Fruit fly (Drosophila melanogaster) whole organism, embryonic: ENCODE results near the gene CG7239.

Experiments
- Aef1 ChIP-seq: fragments of 200-800 bp; sonication (Bioruptor generic); IDR thresholded peaks from 3 replicates; pipeline ENCODE4 v1.3.6; 2022; ENCODE audit warnings: missing biosample characterization, missing genetic modification characterization
- CG10366 ChIP-seq: fragments of 200-800 bp; sonication (Bioruptor generic); IDR thresholded peaks from 2 replicates; pipeline ENCODE4 v1.3.6; 2022; ENCODE audit warnings: missing biosample characterization, missing genetic modification characterization
- CG12769 ChIP-seq: fragments of 200-800 bp; sonication (Bioruptor generic); optimal IDR thresholded peaks from 2 replicates; lab custom pipeline; 2019; ENCODE audit warnings: missing biosample characterization, mild to moderate bottlenecking, missing genetic modification characterization, moderate library complexity
- CG13287 ChIP-seq: fragments of 200-800 bp; sonication (Bioruptor generic); IDR thresholded peaks from 2 replicates; pipeline ENCODE4 v1.3.6; 2022; ENCODE audit warnings: missing biosample characterization, missing genetic modification characterization; ENCODE audit not compliant: partially characterized antibody
- CG13424 ChIP-seq: fragments of 200-800 bp; sonication (Bioruptor generic); optimal IDR thresholded peaks from 2 replicates; lab custom pipeline; 2019; ENCODE audit warnings: missing biosample characterization, mild to moderate bottlenecking, missing genetic modification characterization, moderate library complexity
- CG14860 ChIP-seq: fragments of 200-800 bp; sonication (Bioruptor generic); IDR thresholded peaks from 3 replicates; pipeline ENCODE4 v1.3.6; 2022; ENCODE audit warnings: missing biosample characterization, missing genetic modification characterization; ENCODE audit not compliant: partially characterized antibody
- CG17359 ChIP-seq: fragments of 200-800 bp; sonication (Bioruptor generic); optimal IDR thresholded peaks from 3 replicates; lab custom pipeline; 2018; ENCODE audit warnings: missing biosample characterization, mild to moderate bottlenecking, missing genetic modification characterization, moderate library complexity
- CG2889 ChIP-seq: fragments of 200-800 bp; sonication (Bioruptor generic); IDR thresholded peaks from 3 replicates; pipeline ENCODE4 v1.3.6; 2022; ENCODE audit warnings: missing biosample characterization, missing genetic modification characterization
- CG3281 ChIP-seq: fragments of 200-800 bp; sonication (Bioruptor generic); optimal IDR thresholded peaks from 3 replicates; lab custom pipeline; 2017; ENCODE audit warnings: missing biosample characterization, mild to moderate bottlenecking, missing genetic modification characterization
- CG3407 ChIP-seq: fragments of 200-800 bp; sonication (Bioruptor generic); optimal IDR thresholded peaks from 2 replicates; lab custom pipeline; 2018; ENCODE audit warnings: missing biosample characterization, mild to moderate bottlenecking, missing genetic modification characterization
- CG3838 ChIP-seq: fragments of 200-800 bp; sonication (Bioruptor generic); optimal IDR thresholded peaks from 3 replicates; lab custom pipeline; 2016; ENCODE audit warnings: missing biosample characterization, missing genetic modification characterization
- CG4328 ChIP-seq: fragments of 200-800 bp; sonication (Bioruptor generic); optimal IDR thresholded peaks from 3 replicates; lab custom pipeline; 2017; ENCODE audit warnings: missing biosample characterization, missing genetic modification reagents, missing genetic modification characterization
- CG5180 ChIP-seq: fragments of 200-800 bp; sonication (Bioruptor generic); optimal IDR thresholded peaks from 3 replicates; lab custom pipeline; 2017; ENCODE audit warnings: missing biosample characterization, missing genetic modification characterization, mild to moderate bottlenecking, moderate library complexity, missing genetic modification reagents
- CG5953 ChIP-seq: fragments of 200-800 bp; sonication (Bioruptor generic); IDR thresholded peaks from 2 replicates; pipeline ENCODE4 v1.3.6; 2022; ENCODE audit warnings: missing biosample characterization, missing genetic modification characterization
- CG7786 ChIP-seq: fragments of 200-800 bp; sonication (Bioruptor generic); optimal IDR thresholded peaks from 2 replicates; lab custom pipeline; 2016; ENCODE audit warnings: missing biosample characterization, missing genetic modification characterization
- CG7928 ChIP-seq: fragments of 200-800 bp; sonication (Bioruptor generic); optimal IDR thresholded peaks from 2 replicates; lab custom pipeline; 2017; ENCODE audit warnings: missing biosample characterization, mild to moderate bottlenecking, missing genetic modification characterization
- CG8089 ChIP-seq: fragments of 200-800 bp; sonication (Bioruptor generic); optimal IDR thresholded peaks from 3 replicates; lab custom pipeline; 2016; ENCODE audit warnings: missing biosample characterization, missing genetic modification characterization
- CkIIα-i1 ChIP-seq: fragments of 200-800 bp; sonication (Bioruptor generic); IDR thresholded peaks from 2 replicates; pipeline ENCODE4 v1.3.6; 2022; ENCODE audit warnings: missing biosample characterization, missing genetic modification characterization
- Dip3 ChIP-seq: fragments of 200-800 bp; sonication (Bioruptor generic); optimal IDR thresholded peaks from 3 replicates; lab custom pipeline; 2016; ENCODE audit warnings: missing biosample characterization, missing genetic modification characterization
- Ets65A ChIP-seq: fragments of 200-800 bp; sonication (Bioruptor generic); peaks from one replicate; lab custom pipeline; 2016; ENCODE audit warnings: missing biosample characterization, missing genetic modification characterization
- MBD-R2 ChIP-seq: fragments of 200-800 bp; sonication (Bioruptor generic); IDR thresholded peaks from 2 replicates; pipeline ENCODE4 v1.3.6; 2022; ENCODE audit warnings: missing biosample characterization, missing genetic modification characterization
- Meics ChIP-seq: fragments of 200-800 bp; sonication (Bioruptor generic); optimal IDR thresholded peaks from 2 replicates; lab custom pipeline; 2017; ENCODE audit warnings: missing biosample characterization, mild to moderate bottlenecking, missing genetic modification characterization
- Nf-YB ChIP-seq: fragments of 200-800 bp; sonication (Bioruptor generic); optimal IDR thresholded peaks from 3 replicates; lab custom pipeline; 2019; ENCODE audit warnings: missing biosample characterization, mild to moderate bottlenecking, missing genetic modification characterization, moderate library complexity
- Nf-YC ChIP-seq: fragments of 200-800 bp; optimal IDR thresholded peaks from 3 replicates; lab custom pipeline; 2019; ENCODE audit warnings: missing biosample characterization, mild to moderate bottlenecking, missing genetic modification characterization, moderate library complexity
- ab ChIP-seq: fragments of 200-800 bp; sonication (Bioruptor generic); optimal IDR thresholded peaks from 2 replicates; lab custom pipeline; 2016; ENCODE audit warnings: missing biosample characterization, missing genetic modification characterization
- ato ChIP-seq: fragments of 200-800 bp; sonication (Bioruptor generic); IDR thresholded peaks from 2 replicates; pipeline ENCODE4 v1.3.6; 2022; ENCODE audit warnings: missing biosample characterization, missing genetic modification characterization; ENCODE audit not compliant: partially characterized antibody
- bcd ChIP-seq: fragments of 200-800 bp; sonication (Bioruptor generic); optimal IDR thresholded peaks from 2 replicates; lab custom pipeline; 2017; ENCODE audit warnings: missing biosample characterization, mild to moderate bottlenecking, missing genetic modification characterization
- cas ChIP-seq: fragments of 200-800 bp; sonication (Bioruptor generic); IDR thresholded peaks from 2 replicates; pipeline ENCODE4 v1.3.6; 2022; ENCODE audit warnings: missing biosample characterization, missing genetic modification characterization
- dysf ChIP-seq: fragments of 200-800 bp; sonication (Bioruptor generic); IDR thresholded peaks from 3 replicates; pipeline ENCODE4 v1.3.6; 2022; ENCODE audit warnings: missing biosample characterization, missing genetic modification characterization
- en ChIP-seq: fragments of 200-800 bp; sonication (Bioruptor generic); optimal IDR thresholded peaks from 2 replicates; lab custom pipeline; 2016; ENCODE audit warnings: missing biosample characterization, missing genetic modification characterization
- esg ChIP-seq: fragments of 200-800 bp; sonication (Bioruptor generic); conservative IDR thresholded peaks from 2 replicates; pipeline ENCODE4 v1.3.6; 2022; ENCODE audit warnings: missing biosample characterization, missing genetic modification characterization
- ftz-f1 ChIP-seq: fragments of 200-800 bp; sonication (Bioruptor generic); optimal IDR thresholded peaks from 2 replicates; lab custom pipeline; 2016; ENCODE audit warnings: missing biosample characterization, missing genetic modification characterization
- ham ChIP-seq: fragments of 200-800 bp; sonication (Bioruptor generic); IDR thresholded peaks from 2 replicates; pipeline ENCODE4 v1.3.6; 2022; ENCODE audit warnings: missing biosample characterization, missing genetic modification characterization
- her ChIP-seq: fragments of 200-800 bp; sonication (Bioruptor generic); optimal IDR thresholded peaks from 2 replicates; lab custom pipeline; 2016; ENCODE audit warnings: missing biosample characterization, missing genetic modification characterization
- hkb ChIP-seq, 2 experiments: fragments of 200-800 bp in 1 of 2; fragments of >200 bp in 1 of 2; sonication (Bioruptor generic) in 1 of 2; IDR thresholded peaks in 1 of 2; optimal IDR thresholded peaks in 1 of 2; 2 replicates each; pipeline versions ENCODE4 v1.3.6 to Lab custom; 2017 to 2022; ENCODE audit warnings: missing biosample characterization in 1 of 2, missing genetic modification characterization in 1 of 2
- knrl ChIP-seq: fragments of 200-800 bp; sonication (Bioruptor generic); IDR thresholded peaks from 3 replicates; pipeline ENCODE4 v1.3.6; 2022; ENCODE audit warnings: missing biosample characterization, missing genetic modification characterization; ENCODE audit not compliant: partially characterized antibody
- mam ChIP-seq: fragments of 200-800 bp; sonication (Bioruptor generic); optimal IDR thresholded peaks from 3 replicates; lab custom pipeline; 2016; ENCODE audit warnings: missing biosample characterization, missing genetic modification characterization
- mirr ChIP-seq: fragments of 200-800 bp; sonication (Bioruptor generic); optimal IDR thresholded peaks from 3 replicates; lab custom pipeline; 2018; ENCODE audit warnings: missing biosample characterization, mild to moderate bottlenecking, missing genetic modification characterization
- otp ChIP-seq: fragments of 200-800 bp; sonication (Bioruptor generic); IDR thresholded peaks from 3 replicates; pipeline ENCODE4, ENCODE4 v1.3.6; 2022; ENCODE audit warnings: missing biosample characterization, missing genetic modification characterization
- pita ChIP-seq: fragments of 200-800 bp; sonication (Bioruptor generic); optimal IDR thresholded peaks from 2 replicates; lab custom pipeline; 2017; ENCODE audit warnings: missing biosample characterization, mild to moderate bottlenecking, missing genetic modification characterization
- psq ChIP-seq: fragments of 200-800 bp; sonication (Bioruptor generic); optimal IDR thresholded peaks from 2 replicates; lab custom pipeline; 2017; ENCODE audit warnings: missing biosample characterization, missing genetic modification characterization
- ranshi ChIP-seq: fragments of 200-800 bp; sonication (Bioruptor generic); IDR thresholded peaks from 2 replicates; pipeline ENCODE4 v1.3.6; 2022; ENCODE audit warnings: missing biosample characterization, missing genetic modification characterization
- sna ChIP-seq: fragments of 200-800 bp; sonication (Bioruptor generic); IDR thresholded peaks from 2 replicates; pipeline ENCODE4 v1.3.6; 2022; ENCODE audit warnings: missing biosample characterization, missing genetic modification characterization; ENCODE audit not compliant: partially characterized antibody
- toy ChIP-seq: fragments of 200-800 bp; sonication (Bioruptor generic); IDR thresholded peaks from 2 replicates; pipeline ENCODE4 v1.3.6; 2022; ENCODE audit warnings: missing biosample characterization, missing genetic modification characterization
- unpg ChIP-seq: fragments of 200-800 bp; sonication (Bioruptor generic); optimal IDR thresholded peaks from 3 replicates; lab custom pipeline; 2018; ENCODE audit warnings: missing biosample characterization, mild to moderate bottlenecking, missing genetic modification characterization, moderate library complexity
- vvl ChIP-seq: fragments of 200-800 bp; sonication (Bioruptor generic); IDR thresholded peaks from 2 replicates; pipeline ENCODE4 v1.3.6; 2022; ENCODE audit warnings: missing biosample characterization, missing genetic modification characterization
- z ChIP-seq: fragments of 200-800 bp; sonication (Bioruptor generic); IDR thresholded peaks from 3 replicates; pipeline ENCODE4 v1.3.6; 2022; ENCODE audit warnings: missing biosample characterization, missing genetic modification characterization

The CG7239 gene

dm6 chr2L:5799435-5800387 is 2.3 kb upstream of the CG7239 start, which contains the start of gene CG9171 (continued):
- TF ChIP-seq ab (GFP tag; lab: Kevin White, UChicago): no peak
- no peak for TF ChIP-seq CG4328 (GFP tag; lab: Kevin White, UChicago)
- peak; percentile 14 for TF ChIP-seq her (GFP tag; lab: Kevin White, UChicago)
- no peak for TF ChIP-seq ato (GFP tag; lab: Robert Waterston, UW)
- TF ChIP-seq CG13424: peak; percentile 54
- TF ChIP-seq CG7928 (GFP tag; lab: Kevin White, UChicago): peak; percentile 55
- no peak for TF ChIP-seq ham (GFP tag; lab: Robert Waterston, UW)
- peak; percentile 70 for TF ChIP-seq mirr (GFP tag; lab: Kevin White, UChicago)
- peak; percentile 19 for TF ChIP-seq CG5180
- TF ChIP-seq Nf-YB (GFP tag; lab: Kevin White, UChicago): peak; percentile 55
- no peak for TF ChIP-seq en (GFP tag; lab: Kevin White, UChicago)
- peak; percentile 50 for TF ChIP-seq CG17359 (tag; lab: Kevin White, UChicago)
- TF ChIP-seq Meics (GFP tag; lab: Kevin White, UChicago): peak; percentile 99
- no peak for TF ChIP-seq CG3838 (GFP tag; lab: Kevin White, UChicago)
- TF ChIP-seq vvl (GFP tag; lab: Robert Waterston, UW): peak; percentile 64
- 0 out of 2 replicates have a peak, but pooled peaks have one; percentile 7 for TF ChIP-seq CG10366 (GFP tag; lab: Robert Waterston, UW)
- peak; percentile 8 for TF ChIP-seq mam (GFP tag; lab: Kevin White, UChicago)
- peak; percentile 50 for TF ChIP-seq CG13287
- TF ChIP-seq CG3407 (GFP tag; lab: Kevin White, UChicago): no peak
- 0 out of 3 replicates have a peak, but pooled peaks have one; percentile 13 for TF ChIP-seq otp
- TF ChIP-seq CG2889: peak; percentile 96
- TF ChIP-seq CG8089 (GFP tag; lab: Kevin White, UChicago): no peak
- 0 out of 2 replicates have a peak, but pooled peaks have one; percentile 32 for TF ChIP-seq sna
- peak; percentile 47 for TF ChIP-seq bcd (GFP tag; lab: Kevin White, UChicago)
- TF ChIP-seq knrl (GFP tag; lab: Robert Waterston, UW): peak; percentile 46; the same call in 1 of the 3 replicates
- peak; percentile 37; the same call in 1 of the 2 replicates for TF ChIP-seq CG5953 (GFP tag; lab: Robert Waterston, UW)
- no peak for TF ChIP-seq Dip3 (GFP tag; lab: Kevin White, UChicago)
- TF ChIP-seq ranshi (GFP tag; lab: Robert Waterston, UW): 0 out of 2 replicates have a peak, but pooled peaks have one; percentile 29
- peak; percentile 75 for TF ChIP-seq CG12769 (tag; lab: Kevin White, UChicago)
- peak; percentile 50; the same call in 1 of the 2 replicates for TF ChIP-seq MBD-R2 (GFP tag; lab: Robert Waterston, UW)
- peak; percentile 61 for TF ChIP-seq Nf-YC (tag; lab: Kevin White, UChicago)
- no peak for TF ChIP-seq CG3281 (GFP tag; lab: Kevin White, UChicago)
- peak; percentile 9 for TF ChIP-seq unpg
- TF ChIP-seq dysf (GFP tag; lab: Robert Waterston, UW): peak; percentile 53; the same call in 2 of the 3 replicates
- TF ChIP-seq cas (GFP tag; lab: Robert Waterston, UW): no peak
- TF ChIP-seq pita (GFP tag; lab: Kevin White, UChicago): peak; percentile 88
- no peak for TF ChIP-seq CkIIα-i1 (GFP tag; lab: Robert Waterston, UW)
- TF ChIP-seq CG14860 (GFP tag; lab: Robert Waterston, UW): 0 out of 3 replicates have a peak, but pooled peaks have one; percentile 15
- no peak for TF ChIP-seq hkb (optimal IDR thresholded peaks at IDR 0.05; lab: Kevin White, UChicago)
- peak; percentile 31; the same call in 1 of the 2 replicates for TF ChIP-seq hkb (GFP tag; IDR thresholded peaks at IDR 0.05; lab: Robert Waterston, UW)
- 0 out of 3 replicates have a peak, but pooled peaks have one; percentile 3 for TF ChIP-seq z
- TF ChIP-seq esg: no peak
- peak; percentile 77 for TF ChIP-seq Ets65A (GFP tag; lab: Kevin White, UChicago)
- TF ChIP-seq psq (GFP tag; lab: Kevin White, UChicago): peak; percentile 67
- TF ChIP-seq Aef1 (GFP tag; lab: Robert Waterston, UW): peak; percentile 39; the same call in 2 of the 3 replicates
- peak; percentile 26 for TF ChIP-seq ftz-f1
- no peak for TF ChIP-seq CG7786 (GFP tag; lab: Kevin White, UChicago)
- 0 out of 2 replicates have a peak, but pooled peaks have one; percentile 12 for TF ChIP-seq toy (GFP tag; lab: Robert Waterston, UW)
